Worm (Caenorhabditis elegans) whole organism, L4/young adult: ENCODE measurements around the gene ugt-17.

ENCODE experiments used
- W03F9.2 ChIP-seq: fragments of 150-350 bp; optimal IDR thresholded peaks from 2 replicates; lab custom pipeline; 2014; ENCODE audit warnings: missing biosample characterization, missing genetic modification characterization
- dao-5 ChIP-seq: sonication (generic microtip); optimal IDR thresholded peaks from 2 replicates; lab custom pipeline; 2016; ENCODE audit warnings: missing genotype, missing genetic modification characterization, moderate library complexity, missing compliant biosample characterization
- him-1 ChIP-seq: sonication (generic microtip); optimal IDR thresholded peaks from 2 replicates; lab custom pipeline; 2016; ENCODE audit warnings: missing genotype, missing genetic modification reagents, missing genetic modification characterization, missing compliant biosample characterization

ugt-17 gene

ce11 chrV:10104785-10105310 lies at the start of gene ugt-17:
ugt-17 (minus strand) TSS chrV:10104964.
- no peak for TF ChIP-seq him-1 (tag; lab: Kevin White, UChicago)
- TF ChIP-seq dao-5 (tag; lab: Kevin White, UChicago), result no peak
- TF ChIP-seq W03F9.2 (tag; lab: Kevin White, UChicago), result no peak

ce11 chrV:10153076-10153475 lies 48.3 kb upstream of the ugt-17 start:
- TF ChIP-seq him-1 (tag; lab: Kevin White, UChicago), result no peak

ce11 chrV:10152278-10152677 lies 47.5 kb upstream of the ugt-17 start, which contains the start of gene srsx-28:
srsx-28 (plus strand) TSS chrV:10152578.
- TF ChIP-seq dao-5 (tag; lab: Kevin White, UChicago) (no peak), W03F9.2 (tag; lab: Kevin White, UChicago) (no peak), him-1 (tag; lab: Kevin White, UChicago) (no peak)

ce11 chrV:10149728-10150127 lies 45.0 kb upstream of the ugt-17 start, which contains the start of gene srsx-27:
srsx-27 (plus strand) TSS chrV:10150028.
- TF ChIP-seq him-1 (tag; lab: Kevin White, UChicago), result no peak
- no peak for TF ChIP-seq dao-5 (tag; lab: Kevin White, UChicago)
- TF ChIP-seq W03F9.2 (tag; lab: Kevin White, UChicago), result no peak

ce11 chrV:10148352-10148751 lies 43.6 kb upstream of the ugt-17 start, which contains the start of gene srsx-26:
srsx-26 (plus strand) TSS chrV:10148652.
- no peak for TF ChIP-seq dao-5 (tag; lab: Kevin White, UChicago)
- TF ChIP-seq W03F9.2 (tag; lab: Kevin White, UChicago), result no peak
- TF ChIP-seq him-1 (tag; lab: Kevin White, UChicago), result no peak

- TF ChIP-seq W03F9.2 (tag; lab: Kevin White, UChicago) (no peak), him-1 (tag; lab: Kevin White, UChicago) (no peak), dao-5 (tag; lab: Kevin White, UChicago) (no peak)
Observed at ce11 chrV:10146787-10147186, 42.0 kb upstream of the ugt-17 start.

- TF ChIP-seq him-1 (tag; lab: Kevin White, UChicago), result no peak
- TF ChIP-seq dao-5 (tag; lab: Kevin White, UChicago), result no peak
- no peak for TF ChIP-seq W03F9.2 (tag; lab: Kevin White, UChicago)
Observed at ce11 chrV:10145653-10146052, 40.9 kb upstream of the ugt-17 start, which contains the start of gene C51E3.9. C51E3.9 (plus strand) TSS chrV:10145953.

- TF ChIP-seq him-1 (tag; lab: Kevin White, UChicago) (no peak), dao-5 (tag; lab: Kevin White, UChicago) (no peak), W03F9.2 (tag; lab: Kevin White, UChicago) (no peak)
Observed at ce11 chrV:10134077-10134693, 29.4 kb upstream of the ugt-17 start, which contains the start of the genes C08B6.18, wdr-20 and C08B6.8. C08B6.18 (minus strand) TSS chrV:10134127. wdr-20 (minus strand) TSS chrV:10134158. C08B6.8 (plus strand) TSS chrV:10134643.

ce11 chrV:10133277-10133676 lies 28.5 kb upstream of the ugt-17 start:
- TF ChIP-seq him-1 (tag; lab: Kevin White, UChicago) (no peak), dao-5 (tag; lab: Kevin White, UChicago) (no peak), W03F9.2 (tag; lab: Kevin White, UChicago) (no peak)

ce11 chrV:10130195-10130594 lies 25.4 kb upstream of the ugt-17 start, which contains the start of gene aos-1:
aos-1 (minus strand) TSS chrV:10130295.
- TF ChIP-seq him-1 (tag; lab: Kevin White, UChicago) (no peak), dao-5 (tag; lab: Kevin White, UChicago) (no peak), W03F9.2 (tag; lab: Kevin White, UChicago) (no peak)

ce11 chrV:10124799-10125548 lies 20.2 kb upstream of the ugt-17 start, which contains the start of gene C08B6.10:
C08B6.10 (plus strand) TSS chrV:10125498.
- TF ChIP-seq W03F9.2 (tag; lab: Kevin White, UChicago) (no peak), dao-5 (tag; lab: Kevin White, UChicago) (no peak), him-1 (tag; lab: Kevin White, UChicago) (no peak)

- TF ChIP-seq dao-5 (tag; lab: Kevin White, UChicago) (no peak), him-1 (tag; lab: Kevin White, UChicago) (no peak), W03F9.2 (tag; lab: Kevin White, UChicago) (no peak)
Observed at ce11 chrV:10123324-10123723, 18.6 kb upstream of the ugt-17 start, which contains the start of gene C08B6.6. C08B6.6 (plus strand) TSS chrV:10123624.

- no peak for TF ChIP-seq W03F9.2 (tag; lab: Kevin White, UChicago)
- no peak for TF ChIP-seq dao-5 (tag; lab: Kevin White, UChicago)
- TF ChIP-seq him-1 (tag; lab: Kevin White, UChicago), result no peak
Observed at ce11 chrV:10122670-10123069, 17.9 kb upstream of the ugt-17 start, which contains the start of gene srxa-19. srxa-19 (minus strand) TSS chrV:10122770.
